Worm (Caenorhabditis elegans) whole organism, L2 larva: ENCODE results near the gene gln-2.

ENCODE experiments used
- Y55F3AM.14 ChIP-seq: fragments of 200-800 bp; sonication (Bioruptor generic); optimal IDR thresholded peaks from 2 replicates; lab custom pipeline; 2018; ENCODE audit warnings: mild to moderate bottlenecking, missing genetic modification characterization, missing compliant biosample characterization
- elt-3 ChIP-seq: sonication (generic microtip); optimal IDR thresholded peaks from 2 replicates; lab custom pipeline; 2017; ENCODE audit warnings: missing biosample characterization, missing genetic modification characterization
- gmeb-1 ChIP-seq: fragments of 150-350 bp; optimal IDR thresholded peaks from 2 replicates; lab custom pipeline; 2014; ENCODE audit warnings: missing biosample characterization, missing genetic modification characterization
- nhr-25 ChIP-seq: fragments of 150-350 bp; sonication (generic microtip); optimal IDR thresholded peaks from 3 replicates; lab custom pipeline; 2014; ENCODE audit warnings: missing biosample characterization, missing genetic modification characterization
- sma-3 ChIP-seq: sonication (generic microtip); optimal IDR thresholded peaks from 2 replicates; lab custom pipeline; 2016; ENCODE audit warnings: missing genetic modification reagents, missing genetic modification characterization, missing compliant biosample characterization
- ztf-4 ChIP-seq: fragments of 150-350 bp; optimal IDR thresholded peaks from 2 replicates; lab custom pipeline; 2014; ENCODE audit warnings: missing biosample characterization, missing genetic modification characterization

The gln-2 gene

DNA sequence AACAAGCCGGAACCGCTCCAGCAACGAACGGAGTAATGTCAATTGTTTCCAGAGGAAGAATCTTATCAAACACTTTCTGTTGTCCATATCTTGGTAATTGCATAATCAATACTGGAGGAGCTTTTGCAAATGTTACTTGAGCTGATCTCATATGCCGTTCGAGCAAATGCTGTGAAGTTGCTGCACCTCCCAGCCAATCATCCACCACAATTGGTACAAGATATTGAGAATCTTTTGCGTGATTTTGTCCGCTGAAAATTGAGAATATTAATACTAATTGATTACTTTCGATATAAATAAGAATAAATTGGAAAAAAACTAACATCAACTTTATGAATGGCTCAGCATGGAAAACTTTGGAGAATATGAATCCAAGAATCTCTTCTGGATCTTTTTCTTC lies 44.9 kb downstream of the gln-2 start:
- TF ChIP-seq sma-3 (GFP tag; lab: Kevin White, UChicago): no peak
- no peak for TF ChIP-seq ztf-4 (tag; lab: Kevin White, UChicago)
- no peak for TF ChIP-seq Y55F3AM.14 (GFP tag; lab: Kevin White, UChicago)
- no peak for TF ChIP-seq gmeb-1 (tag; lab: Kevin White, UChicago)
- TF ChIP-seq nhr-25 (tag; lab: Kevin White, UChicago): no peak
- no peak for TF ChIP-seq elt-3
